Worm (Caenorhabditis elegans): ENCODE data around the gene Y46H3D.1.

ce11 chrV:1651045-1651444, 8.7 kb downstream of the Y46H3D.1 start, which contains the start of gene irld-44:
- TF ChIP-seq nhr-237 (tag; optimal IDR thresholded peaks at IDR 0.05): no peak
- no peak for TF ChIP-seq ces-1 (GFP tag; optimal IDR thresholded peaks at IDR 0.05)
- TF ChIP-seq nhr-19 (GFP tag; conservative IDR thresholded peaks at IDR 0.05): no peak
- TF ChIP-seq sptf-1 (tag; optimal IDR thresholded peaks at IDR 0.05): no peak
- TF ChIP-seq nhr-90 (tag; optimal IDR thresholded peaks at IDR 0.05; ENCODE audit: poor library complexity): no peak
- no peak for TF ChIP-seq unc-62 (GFP tag; optimal IDR thresholded peaks at IDR 0.05)
- TF ChIP-seq unc-86 (tag; optimal IDR thresholded peaks at IDR 0.05): no peak
- TF ChIP-seq lin-15B (tag; optimal IDR thresholded peaks at IDR 0.05): no peak
